Fruit fly (Drosophila melanogaster) whole organism, embryonic: ENCODE data around the gene Spt20.
A peak's percentile ranks its signal among the peaks of the same experiment; 100 is the strongest.

Experiments used
- Atf3 ChIP-seq: fragments of 200-800 bp; sonication (Bioruptor generic); optimal IDR thresholded peaks from 3 replicates; lab custom pipeline; 2016; ENCODE audit warnings: missing biosample characterization, missing genetic modification characterization
- B-H2 ChIP-seq: fragments of 200-800 bp; sonication (Bioruptor generic); optimal IDR thresholded peaks from 2 replicates; lab custom pipeline; 2018; ENCODE audit warnings: missing biosample characterization, mild to moderate bottlenecking, missing genetic modification characterization
- CG10147 ChIP-seq: fragments of 200-800 bp; sonication (Bioruptor generic); optimal IDR thresholded peaks from 2 replicates; lab custom pipeline; 2019; ENCODE audit warnings: missing biosample characterization, mild to moderate bottlenecking, missing genetic modification characterization, moderate library complexity
- CG10274 ChIP-seq: fragments of 200-800 bp; sonication (Bioruptor generic); optimal IDR thresholded peaks from 3 replicates; lab custom pipeline; 2017; ENCODE audit warnings: missing biosample characterization, mild to moderate bottlenecking, missing genetic modification characterization
- CG10321 ChIP-seq: fragments of 200-800 bp; sonication (Bioruptor generic); IDR thresholded peaks from 2 replicates; pipeline ENCODE4 v1.3.6; 2022; ENCODE audit warnings: missing biosample characterization, missing genetic modification characterization
- CG11085 ChIP-seq: fragments of 200-800 bp; sonication (Bioruptor generic); IDR thresholded peaks from 2 replicates; pipeline ENCODE4 v1.3.6; 2022; ENCODE audit warnings: missing biosample characterization, missing genetic modification characterization
- CG11695 ChIP-seq: fragments of 200-800 bp; sonication (Bioruptor generic); IDR thresholded peaks from 3 replicates; pipeline ENCODE4 v1.3.6; 2022; ENCODE audit warnings: missing biosample characterization, missing genetic modification characterization
- CG11696 ChIP-seq: fragments of 200-800 bp; sonication (Bioruptor generic); IDR thresholded peaks from 2 replicates; pipeline ENCODE4 v1.3.6; 2022; ENCODE audit warnings: missing biosample characterization, missing genetic modification characterization
- CG13624 ChIP-seq: fragments of 200-800 bp; sonication (Bioruptor generic); optimal IDR thresholded peaks from 2 replicates; lab custom pipeline; 2016; ENCODE audit warnings: missing biosample characterization, missing genetic modification characterization
- CG16779 ChIP-seq: fragments of 200-800 bp; sonication (Bioruptor generic); IDR thresholded peaks from 2 replicates; pipeline ENCODE4 v1.3.6; 2022; ENCODE audit warnings: missing biosample characterization, missing genetic modification characterization
- CG17359 ChIP-seq: fragments of 200-800 bp; sonication (Bioruptor generic); optimal IDR thresholded peaks from 3 replicates; lab custom pipeline; 2018; ENCODE audit warnings: missing biosample characterization, mild to moderate bottlenecking, missing genetic modification characterization, moderate library complexity
- CG31441 ChIP-seq: fragments of 200-800 bp; sonication (Bioruptor generic); IDR thresholded peaks from 2 replicates; pipeline ENCODE4 v1.3.6; 2022; ENCODE audit warnings: missing biosample characterization, missing genetic modification characterization
- CG5180 ChIP-seq: fragments of 200-800 bp; sonication (Bioruptor generic); optimal IDR thresholded peaks from 3 replicates; lab custom pipeline; 2017; ENCODE audit warnings: missing biosample characterization, missing genetic modification characterization, mild to moderate bottlenecking, moderate library complexity, missing genetic modification reagents
- CG6272 ChIP-seq: fragments of 200-800 bp; sonication (Bioruptor generic); IDR thresholded peaks from 2 replicates; pipeline ENCODE4 v1.3.6; 2022; ENCODE audit warnings: missing biosample characterization, missing genetic modification characterization
- CG6689 ChIP-seq: fragments of 200-800 bp; sonication (Bioruptor generic); IDR thresholded peaks from 2 replicates; pipeline ENCODE4 v1.3.6; 2022; ENCODE audit warnings: missing biosample characterization, missing genetic modification characterization
- CG8290 ChIP-seq, 3 experiments: fragments of 200-800 bp; sonication (Bioruptor generic); optimal IDR thresholded peaks; 2 replicates each; lab custom pipeline; 2016 to 2019; ENCODE audit warnings: missing biosample characterization in 3 of 3, missing genetic modification characterization in 3 of 3, mild to moderate bottlenecking in 2 of 3, moderate library complexity in 1 of 3
- CG9727 ChIP-seq: fragments of 200-800 bp; sonication (Bioruptor generic); optimal IDR thresholded peaks from 3 replicates; lab custom pipeline; 2017; ENCODE audit warnings: missing biosample characterization, mild to moderate bottlenecking, missing genetic modification characterization
- Deaf1 ChIP-seq: fragments of 200-800 bp; optimal IDR thresholded peaks from 3 replicates; lab custom pipeline; 2019; ENCODE audit warnings: missing biosample characterization, mild to moderate bottlenecking, missing genetic modification characterization, moderate library complexity
- Doc2 ChIP-seq: fragments of 200-800 bp; sonication (Bioruptor generic); IDR thresholded peaks from 2 replicates; pipeline ENCODE4 v1.3.6; 2022; ENCODE audit warnings: missing biosample characterization, missing genetic modification characterization
- Dref ChIP-seq: fragments of 200-800 bp; sonication (Bioruptor generic); IDR thresholded peaks from 2 replicates; pipeline ENCODE4 v1.3.6; 2022; ENCODE audit warnings: missing biosample characterization, missing genetic modification characterization
- Elba2 ChIP-seq: fragments of 200-800 bp; sonication (Bioruptor generic); optimal IDR thresholded peaks from 3 replicates; lab custom pipeline; 2016; ENCODE audit warnings: missing biosample characterization, missing genetic modification characterization
- GATAe ChIP-seq: fragments of 200-800 bp; sonication (Bioruptor generic); conservative IDR thresholded peaks from 2 replicates; pipeline ENCODE4 v1.3.6; 2022; ENCODE audit warnings: missing biosample characterization, missing genetic modification characterization
- HLH3B ChIP-seq: fragments of 200-800 bp; sonication (Bioruptor generic); IDR thresholded peaks from 2 replicates; pipeline ENCODE4 v1.3.6; 2022; ENCODE audit warnings: missing biosample characterization, missing genetic modification characterization
- Hr3 ChIP-seq: fragments of 200-800 bp; sonication (Bioruptor generic); optimal IDR thresholded peaks from 3 replicates; lab custom pipeline; 2016; ENCODE audit warnings: missing biosample characterization, missing genetic modification characterization
- Lpt ChIP-seq: fragments of >200 bp; optimal IDR thresholded peaks from 2 replicates; lab custom pipeline; 2018; ENCODE audit warnings: missing biosample characterization, missing genetic modification characterization
- Med ChIP-seq: fragments of 200-800 bp; sonication (Bioruptor generic); peaks from one replicate; lab custom pipeline; 2016; ENCODE audit warnings: missing biosample characterization, missing genetic modification characterization, mild to moderate bottlenecking, inconsistent platforms, moderate library complexity
- Oaz ChIP-seq: fragments of 200-800 bp; sonication (Bioruptor generic); IDR thresholded peaks from 2 replicates; pipeline ENCODE4 v1.3.6; 2022; ENCODE audit warnings: missing biosample characterization, missing genetic modification characterization
- PHDP ChIP-seq: fragments of 200-800 bp; sonication (Bioruptor generic); optimal IDR thresholded peaks from 3 replicates; lab custom pipeline; 2018; ENCODE audit warnings: missing biosample characterization, mild to moderate bottlenecking, missing genetic modification characterization, moderate library complexity
- Ptx1 ChIP-seq: fragments of 200-800 bp; sonication (Bioruptor generic); IDR thresholded peaks from 2 replicates; pipeline ENCODE4 v1.3.6; 2022; ENCODE audit warnings: missing biosample characterization, missing genetic modification characterization
- Sox102F ChIP-seq: fragments of 200-800 bp; sonication (Bioruptor generic); optimal IDR thresholded peaks from 2 replicates; lab custom pipeline; 2018; ENCODE audit warnings: missing biosample characterization, mild to moderate bottlenecking, missing genetic modification characterization, moderate library complexity
- Trl ChIP-seq, 3 experiments: fragments of >200 bp in 2 of 3; fragments of 200-800 bp in 1 of 3; sonication (Bioruptor generic) in 1 of 3; optimal IDR thresholded peaks; 2 replicates in 1 of 3; 3 replicates in 2 of 3; lab custom pipeline; 2016 to 2017; ENCODE audit warnings: missing biosample characterization in 1 of 3, missing genetic modification characterization in 1 of 3
- amos ChIP-seq: fragments of 200-800 bp; sonication (Bioruptor generic); IDR thresholded peaks from 2 replicates; pipeline ENCODE4 v1.3.6; 2022; ENCODE audit warnings: missing biosample characterization, missing genetic modification characterization; ENCODE audit not compliant: partially characterized antibody
- aop ChIP-seq: fragments of 200-800 bp; sonication (Bioruptor generic); IDR thresholded peaks from 2 replicates; pipeline ENCODE4 v1.3.6; 2022; ENCODE audit warnings: missing biosample characterization, missing genetic modification characterization
- ash1 ChIP-seq: fragments of 200-800 bp; sonication (Bioruptor generic); optimal IDR thresholded peaks from 2 replicates; lab custom pipeline; 2018; ENCODE audit warnings: missing biosample characterization, mild to moderate bottlenecking, missing genetic modification characterization
- crc ChIP-seq: fragments of 200-800 bp; sonication (Bioruptor generic); optimal IDR thresholded peaks from 2 replicates; lab custom pipeline; 2016; ENCODE audit warnings: missing biosample characterization, missing genetic modification characterization
- dan ChIP-seq: fragments of 200-800 bp; sonication (Bioruptor generic); IDR thresholded peaks from 2 replicates; pipeline ENCODE4 v1.3.6; 2022; ENCODE audit warnings: missing biosample characterization, missing genetic modification characterization
- dmrt99B ChIP-seq: fragments of 200-800 bp; sonication (Bioruptor generic); optimal IDR thresholded peaks from 2 replicates; lab custom pipeline; 2018; ENCODE audit warnings: missing biosample characterization, mild to moderate bottlenecking, missing genetic modification characterization, moderate library complexity
- esg ChIP-seq: fragments of 200-800 bp; sonication (Bioruptor generic); conservative IDR thresholded peaks from 2 replicates; pipeline ENCODE4 v1.3.6; 2022; ENCODE audit warnings: missing biosample characterization, missing genetic modification characterization
- ewg ChIP-seq: fragments of 200-800 bp; sonication (Bioruptor generic); optimal IDR thresholded peaks from 3 replicates; lab custom pipeline; 2017; ENCODE audit warnings: mild to moderate bottlenecking, missing biosample characterization, missing genetic modification reagents, missing genetic modification characterization
- gcm ChIP-seq: fragments of 200-800 bp; sonication (Bioruptor generic); optimal IDR thresholded peaks from 2 replicates; lab custom pipeline; 2019; ENCODE audit warnings: missing biosample characterization, mild to moderate bottlenecking, missing genetic modification characterization, moderate library complexity
- ken ChIP-seq: fragments of 200-800 bp; sonication (Bioruptor generic); IDR thresholded peaks from 3 replicates; pipeline ENCODE4 v1.3.6; 2022; ENCODE audit warnings: missing biosample characterization, missing genetic modification characterization
- nmo ChIP-seq: fragments of 200-800 bp; sonication (Bioruptor generic); optimal IDR thresholded peaks from 2 replicates; lab custom pipeline; 2018; ENCODE audit warnings: missing biosample characterization, mild to moderate bottlenecking, missing genetic modification characterization, moderate library complexity
- psq ChIP-seq: fragments of 200-800 bp; sonication (Bioruptor generic); optimal IDR thresholded peaks from 2 replicates; lab custom pipeline; 2017; ENCODE audit warnings: missing biosample characterization, missing genetic modification characterization
- row ChIP-seq: fragments of 200-800 bp; sonication (Bioruptor generic); IDR thresholded peaks from 3 replicates; pipeline ENCODE4 v1.3.6; 2022; ENCODE audit warnings: missing biosample characterization, missing genetic modification characterization
- slbo ChIP-seq: fragments of 200-800 bp; sonication (Bioruptor generic); IDR thresholded peaks from 2 replicates; pipeline ENCODE4 v1.3.6; 2022; ENCODE audit warnings: missing biosample characterization, missing genetic modification characterization
- slp2 ChIP-seq: fragments of 200-800 bp; sonication (Bioruptor generic); optimal IDR thresholded peaks from 2 replicates; lab custom pipeline; 2016; ENCODE audit warnings: missing biosample characterization, missing genetic modification characterization
- so ChIP-seq: fragments of 200-800 bp; sonication (Bioruptor generic); IDR thresholded peaks from 3 replicates; pipeline ENCODE4 v1.3.6; 2022; ENCODE audit warnings: missing biosample characterization, missing genetic modification characterization
- sr ChIP-seq: fragments of 200-800 bp; sonication (Bioruptor generic); IDR thresholded peaks from 3 replicates; pipeline ENCODE4 v1.3.6; 2022; ENCODE audit warnings: missing biosample characterization, missing genetic modification characterization
- tap ChIP-seq: fragments of 200-800 bp; optimal IDR thresholded peaks from 3 replicates; lab custom pipeline; 2019; ENCODE audit warnings: missing biosample characterization, mild to moderate bottlenecking, missing genetic modification characterization, moderate library complexity
- trh ChIP-seq: fragments of 200-800 bp; sonication (Bioruptor generic); optimal IDR thresholded peaks from 2 replicates; lab custom pipeline; 2016; ENCODE audit warnings: missing biosample characterization, missing genetic modification characterization
- z ChIP-seq: fragments of 200-800 bp; sonication (Bioruptor generic); IDR thresholded peaks from 3 replicates; pipeline ENCODE4 v1.3.6; 2022; ENCODE audit warnings: missing biosample characterization, missing genetic modification characterization

The Spt20 gene

DNA sequence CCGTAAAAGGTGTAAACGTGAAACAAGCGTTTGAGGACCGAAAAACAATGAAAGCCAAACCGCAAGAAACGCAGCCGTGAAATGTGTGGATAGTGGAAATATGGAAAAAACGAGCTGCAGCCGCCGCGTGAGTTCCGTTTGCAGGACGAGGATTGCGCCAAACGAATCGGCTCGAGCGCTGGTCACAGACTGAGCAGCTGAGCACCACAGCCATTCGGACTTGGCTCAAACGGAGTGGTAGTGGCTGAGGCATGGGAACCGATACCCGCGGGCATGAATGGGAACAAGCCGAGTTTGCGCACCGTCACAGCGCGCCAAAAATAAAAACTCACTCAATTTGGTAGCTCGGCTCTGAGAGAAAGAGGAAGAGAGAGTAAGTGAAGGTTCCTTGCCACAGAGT is 27.9 kb upstream of the Spt20 start, which contains the start of gene CG10089:
CG10089 (minus strand) TSS at position 181 of the 400 bp plus-strand sequence.
- TF ChIP-seq z (GFP tag; lab: Robert Waterston, UW) (peak; percentile 93), Elba2 (no peak), aop (no peak), CG31441 (no peak), ash1 (no peak), CG10321 (no peak), CG16779 (GFP tag; lab: Robert Waterston, UW) (peak; percentile 56; the same call in 1 of the 2 replicates), PHDP (tag; lab: Kevin White, UChicago) (no peak), Atf3 (GFP tag; lab: Kevin White, UChicago) (no peak), Trl (optimal IDR thresholded peaks at IDR 0.05; lab: Kevin White, UChicago) (peak in 1 of 2 experiments; percentile 11), Trl (GFP tag; optimal IDR thresholded peaks at IDR 0.05; lab: Kevin White, UChicago) (no peak), HLH3B (no peak), ewg (GFP tag; lab: Kevin White, UChicago) (peak; percentile 56), amos (peak; percentile 14; the same call in 1 of the 2 replicates), Doc2 (no peak), Deaf1 (tag; lab: Kevin White, UChicago) (peak; percentile 59), CG5180 (GFP tag; lab: Kevin White, UChicago) (no peak), psq (GFP tag; lab: Kevin White, UChicago) (no peak), B-H2 (no peak), Med (peak; percentile 50)

DNA sequence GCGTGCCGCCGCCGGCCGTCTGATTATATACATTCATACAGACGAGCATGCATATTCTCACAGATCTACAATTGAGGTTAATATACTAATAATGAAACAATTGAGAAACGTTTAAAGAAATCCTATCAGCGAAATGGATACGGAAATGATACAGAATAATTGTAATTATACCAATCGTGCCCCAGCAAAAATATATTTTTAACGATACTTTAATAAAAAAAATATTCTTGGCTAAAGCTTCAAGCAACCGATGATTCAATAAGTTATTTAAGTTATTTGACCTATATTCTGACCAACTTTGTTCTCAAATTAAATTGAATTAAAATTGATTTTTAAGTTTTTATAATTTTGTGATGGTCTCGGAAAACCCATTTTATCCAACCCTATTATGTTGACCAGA is 26.4 kb upstream of the Spt20 start:
- TF ChIP-seq sr (GFP tag; lab: Robert Waterston, UW) (0 out of 3 replicates have a peak, but pooled peaks have one; percentile 47), GATAe (no peak), trh (GFP tag; lab: Kevin White, UChicago) (no peak), CG17359 (tag; lab: Kevin White, UChicago) (no peak), Oaz (GFP tag; lab: Robert Waterston, UW) (no peak), CG11695 (GFP tag; lab: Robert Waterston, UW) (0 out of 3 replicates have a peak, but pooled peaks have one; percentile 9), nmo (GFP tag; lab: Kevin White, UChicago) (peak; percentile 43), dan (GFP tag; lab: Robert Waterston, UW) (no peak), dmrt99B (tag; lab: Kevin White, UChicago) (peak; percentile 25), CG9727 (GFP tag; lab: Kevin White, UChicago) (no peak), CG11085 (GFP tag; lab: Robert Waterston, UW) (no peak), Hr3 (no peak), HLH3B (no peak), Sox102F (GFP tag; lab: Kevin White, UChicago) (no peak), esg (0 out of 2 replicates have a peak, but pooled peaks have one; percentile 10), CG6272 (GFP tag; lab: Robert Waterston, UW) (no peak), CG10147 (GFP tag; lab: Kevin White, UChicago) (peak; percentile 11), so (GFP tag; lab: Robert Waterston, UW) (0 out of 3 replicates have a peak, but pooled peaks have one; percentile 32), CG13624 (GFP tag; lab: Kevin White, UChicago) (no peak), tap (peak; percentile 37), gcm (no peak), ken (no peak), Dref (GFP tag; lab: Robert Waterston, UW) (no peak), slp2 (GFP tag; lab: Kevin White, UChicago) (no peak), Lpt (GFP tag; lab: Kevin White, UChicago) (no peak), Ptx1 (GFP tag; lab: Robert Waterston, UW) (peak; percentile 34; the same call in 1 of the 2 replicates), row (0 out of 3 replicates have a peak, but pooled peaks have one; percentile 5), CG8290 (GFP tag; optimal IDR thresholded peaks at IDR 0.05; lab: Kevin White, UChicago) (no peak), CG8290 (tag; optimal IDR thresholded peaks at IDR 0.05; lab: Kevin White, UChicago) (no peak), crc (no peak), slbo (GFP tag; lab: Robert Waterston, UW) (peak; percentile 15; the same call in 1 of the 2 replicates), CG11696 (peak; percentile 69), CG6689 (peak; percentile 36), CG10274 (no peak)
